Worm (Caenorhabditis elegans): ENCODE data around the gene srh-105.

Gene srh-105

DNA sequence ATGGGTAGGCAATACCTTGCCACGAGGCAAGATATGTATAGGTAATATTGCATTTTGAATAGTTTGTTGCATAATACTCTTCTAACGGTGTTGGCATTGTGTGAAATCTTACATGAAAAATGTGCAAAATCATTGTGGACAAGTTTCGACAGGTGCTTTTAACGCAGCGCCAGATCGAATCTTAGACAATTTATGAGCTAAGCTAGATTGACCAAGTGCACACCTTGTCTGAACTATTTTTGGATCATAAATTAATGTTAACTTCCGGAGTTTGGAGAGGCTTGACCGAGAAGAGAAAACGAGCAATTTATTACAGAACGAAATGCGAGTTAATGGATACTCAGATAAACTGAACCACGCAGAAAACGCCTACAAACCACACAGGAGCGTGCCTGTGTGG, at the start of gene srh-105:
TSS of gene srh-105 (minus strand) at position 101 of the 400 bp plus-strand sequence.
- TF ChIP-seq ama-1 (optimal IDR thresholded peaks at IDR 0.05) (no peak), lir-3 (tag; optimal IDR thresholded peaks at IDR 0.05) (no peak)

DNA sequence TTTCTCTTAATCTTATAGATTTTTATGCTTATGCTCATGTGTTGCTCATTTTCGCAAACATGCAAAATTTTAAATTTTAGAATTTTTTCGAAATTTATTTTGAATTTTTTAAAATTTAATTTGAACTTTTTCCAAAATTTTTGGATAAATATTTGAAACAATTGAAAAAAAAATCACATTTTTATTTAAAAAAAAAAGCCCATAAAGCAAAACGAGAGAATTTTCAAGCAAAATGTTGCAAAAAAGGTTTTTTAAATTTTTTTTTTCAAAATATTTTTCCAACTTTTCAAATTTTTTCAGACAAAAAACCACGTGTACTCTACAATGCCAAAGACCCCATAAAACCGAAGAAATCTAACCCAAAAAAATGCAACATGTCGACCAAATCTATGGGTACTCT, 47.1 kb upstream of the srh-105 start, which contains the start of the genes C09E8.1 and C09E8.6:
TSS of gene C09E8.1 (plus strand) at position 301 of the 400 bp plus-strand sequence.
TSS of gene C09E8.6 (plus strand) at position 313 of the 400 bp plus-strand sequence.
- TF ChIP-seq unc-62 (GFP tag; optimal IDR thresholded peaks at IDR 0.05 in 1 of 2), result peak in 1 of 2 experiments; percentile 6
- no peak for TF ChIP-seq unc-62 (tag; optimal IDR thresholded peaks at IDR 0.05)
- no peak for TF ChIP-seq lim-7 (GFP tag; IDR thresholded peaks at IDR 0.05)

DNA sequence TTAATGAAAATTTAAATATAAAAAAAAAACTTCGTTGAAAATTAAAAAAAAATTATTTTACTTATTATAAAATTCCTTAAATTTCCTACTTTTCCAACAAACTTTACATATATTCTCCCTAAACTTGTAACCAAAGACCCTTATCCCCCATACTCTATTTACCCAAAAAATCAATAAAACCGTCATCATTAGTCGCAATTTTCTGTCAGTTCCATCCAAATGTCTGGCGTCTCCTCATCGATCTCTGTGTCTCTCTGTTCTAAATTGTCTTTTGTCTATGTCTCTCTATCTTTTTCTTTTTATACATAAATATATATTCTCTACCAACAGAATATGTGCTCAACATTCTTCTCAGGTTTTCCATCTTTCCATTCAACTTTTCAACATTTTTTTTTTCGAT, 46.2 kb upstream of the srh-105 start:
- TF ChIP-seq lsy-2 (tag; optimal IDR thresholded peaks at IDR 0.05), result peak in 1 of 2 experiments; percentile 25
- TF ChIP-seq T26A8.4 (GFP tag; IDR thresholded peaks at IDR 0.05), result 0 out of 2 replicates have a peak, but pooled peaks have one; percentile 8
- TF ChIP-seq F44E2.7 (GFP tag; IDR thresholded peaks at IDR 0.05), result no peak
- no peak for TF ChIP-seq Y75B8A.6 (GFP tag; IDR thresholded peaks at IDR 0.05)
- TF ChIP-seq ceh-28 (tag; optimal IDR thresholded peaks at IDR 0.05), result peak; percentile 34

DNA sequence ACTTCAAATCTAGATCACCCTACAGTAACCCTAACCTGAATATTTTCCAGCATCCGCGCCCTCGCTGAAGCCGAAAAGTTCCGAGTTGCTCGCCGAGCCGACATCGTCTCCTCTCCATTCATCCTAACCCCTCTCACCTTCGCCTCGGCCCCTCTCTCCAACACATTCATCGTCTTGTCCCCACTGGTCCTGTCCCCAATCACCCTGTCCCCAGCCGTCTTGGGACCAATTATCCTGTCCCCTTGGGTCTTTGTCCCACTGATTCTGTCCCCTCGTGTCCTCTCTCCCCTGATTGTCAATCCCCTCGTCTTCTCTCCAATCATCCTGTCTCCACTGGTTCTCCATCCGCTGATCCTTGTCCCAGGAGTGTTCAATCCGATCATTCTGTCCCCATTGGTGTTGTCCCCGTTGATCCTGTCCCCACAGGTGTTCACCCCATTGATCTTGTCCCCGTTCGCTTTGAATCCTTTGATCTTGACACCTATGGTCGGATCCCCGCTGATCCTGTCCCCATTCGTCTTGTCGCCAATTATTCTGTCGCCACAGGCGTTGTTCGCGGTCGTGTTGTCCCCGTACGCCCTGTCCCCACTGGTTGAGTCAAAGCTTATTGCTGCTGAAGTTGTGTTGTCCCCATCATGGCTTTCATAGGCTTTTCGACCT, 42.2 kb upstream of the srh-105 start, which contains the start of gene lips-7:
TSS of gene lips-7 (plus strand) at position 610 of the 660 bp plus-strand sequence.
- peak; percentile 74 for TF ChIP-seq set-16 (GFP tag; IDR thresholded peaks at IDR 0.05)
- 0 out of 2 replicates have a peak, but pooled peaks have one; percentile 44 for TF ChIP-seq F26F4.8 (GFP tag; conservative IDR thresholded peaks at IDR 0.05)
- TF ChIP-seq mxl-2 (GFP tag; conservative IDR thresholded peaks at IDR 0.05), result no peak
- no peak for TF ChIP-seq duxl-1 (tag; optimal IDR thresholded peaks at IDR 0.05; ENCODE audit: poor library complexity)
- no peak for TF ChIP-seq gei-8 (GFP tag; optimal IDR thresholded peaks at IDR 0.05)
- no peak for TF ChIP-seq fkh-10 (GFP tag; optimal IDR thresholded peaks at IDR 0.05)
- TF ChIP-seq nhr-111 (GFP tag; optimal IDR thresholded peaks at IDR 0.05), result peak; percentile 23
- peak; percentile 20 for TF ChIP-seq aha-1 (tag)
- peak in 1 of 2 experiments; percentile 84 for TF ChIP-seq unc-62 (GFP tag; optimal IDR thresholded peaks at IDR 0.05 in 1 of 2)
- TF ChIP-seq unc-62 (tag; optimal IDR thresholded peaks at IDR 0.05), result no peak

DNA sequence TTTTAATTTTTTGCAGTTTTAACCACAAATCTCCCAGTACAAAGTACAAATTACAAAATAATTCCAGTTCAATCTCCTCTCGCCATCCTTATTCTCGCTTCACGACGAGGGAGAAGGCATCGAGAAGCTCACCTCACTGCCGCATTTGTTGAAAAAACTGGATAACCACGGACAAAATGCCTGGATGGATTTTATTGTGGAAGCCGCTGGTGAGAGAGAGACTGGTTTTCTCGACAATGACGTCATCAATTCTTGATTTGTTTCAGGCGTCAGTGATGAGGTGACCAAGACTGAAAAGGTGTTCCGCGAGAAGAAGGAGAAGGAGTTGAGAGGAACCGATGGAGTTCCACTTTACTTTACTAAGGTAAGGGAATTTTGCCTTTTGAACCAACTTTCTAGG, 40.4 kb upstream of the srh-105 start:
- no peak for TF ChIP-seq lir-3 (tag; optimal IDR thresholded peaks at IDR 0.05)
- no peak for TF ChIP-seq mdt-29 (GFP tag; IDR thresholded peaks at IDR 0.05)
- peak in 1 of 2 experiments; percentile 89 for TF ChIP-seq unc-62 (GFP tag; optimal IDR thresholded peaks at IDR 0.05 in 1 of 2)
- no peak for TF ChIP-seq unc-62 (tag; optimal IDR thresholded peaks at IDR 0.05)
- no peak for TF ChIP-seq unc-39 (tag; optimal IDR thresholded peaks at IDR 0.05)
- TF ChIP-seq lin-38 (GFP tag; IDR thresholded peaks at IDR 0.05), result no peak
- TF ChIP-seq T20F7.1 (GFP tag; optimal IDR thresholded peaks at IDR 0.05), result no peak

DNA sequence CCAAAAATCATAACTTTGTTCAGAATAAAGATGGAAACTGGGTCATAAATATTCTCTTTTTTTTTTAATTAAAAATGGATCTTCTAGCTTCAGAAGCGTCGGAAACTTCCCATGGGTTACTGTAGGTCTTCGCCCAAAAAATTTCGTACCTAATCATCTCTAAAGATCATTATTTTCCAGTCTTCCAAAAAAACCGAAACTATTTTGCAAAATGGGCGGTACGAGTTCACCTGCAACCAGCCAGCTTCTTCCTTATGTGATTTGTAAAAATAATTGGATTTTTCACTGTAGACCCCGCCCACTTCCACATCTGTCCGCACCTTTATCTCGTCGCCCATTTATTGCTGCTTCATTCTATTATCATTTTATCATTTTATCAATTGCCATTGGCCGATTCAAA, 37.3 kb upstream of the srh-105 start, which contains the start of gene mlt-10:
TSS of gene mlt-10 (plus strand) at position 301 of the 400 bp plus-strand sequence.
- no peak for TF ChIP-seq lin-1 (GFP tag; IDR thresholded peaks at IDR 0.05)
- no peak for TF ChIP-seq egl-27 (tag; optimal IDR thresholded peaks at IDR 0.05)
- no peak for TF ChIP-seq dpl-1 (GFP tag; optimal IDR thresholded peaks at IDR 0.05)
- no peak for TF ChIP-seq ctbp-1 (GFP tag; IDR thresholded peaks at IDR 0.05)
- TF ChIP-seq aly-2 (tag; optimal IDR thresholded peaks at IDR 0.05), result no peak
- no peak for TF ChIP-seq zfp-2 (tag; optimal IDR thresholded peaks at IDR 0.05)
- no peak for TF ChIP-seq mxl-2 (GFP tag; conservative IDR thresholded peaks at IDR 0.05)
- TF ChIP-seq Y105C5A.15 (GFP tag; IDR thresholded peaks at IDR 0.05), result no peak
- no peak for TF ChIP-seq dmd-8 (GFP tag; IDR thresholded peaks at IDR 0.05)
- no peak for TF ChIP-seq F26F4.8 (GFP tag; conservative IDR thresholded peaks at IDR 0.05)
- no peak for TF ChIP-seq set-16 (GFP tag; IDR thresholded peaks at IDR 0.05)
- no peak for TF ChIP-seq ztf-7 (tag; optimal IDR thresholded peaks at IDR 0.05)
- TF ChIP-seq mdt-29 (GFP tag; IDR thresholded peaks at IDR 0.05), result no peak
- TF ChIP-seq skn-1 (tag; optimal IDR thresholded peaks at IDR 0.05), result no peak
- no peak for TF ChIP-seq Y5F2A.4 (GFP tag; optimal IDR thresholded peaks at IDR 0.05)
- no peak for TF ChIP-seq R02D3.7 (tag; optimal IDR thresholded peaks at IDR 0.05)
- no peak for TF ChIP-seq nhr-102 (tag; optimal IDR thresholded peaks at IDR 0.05)

Measured in whole organism, L4 larva.